Worm (Caenorhabditis elegans): ENCODE data around the gene sri-33.

DNA sequence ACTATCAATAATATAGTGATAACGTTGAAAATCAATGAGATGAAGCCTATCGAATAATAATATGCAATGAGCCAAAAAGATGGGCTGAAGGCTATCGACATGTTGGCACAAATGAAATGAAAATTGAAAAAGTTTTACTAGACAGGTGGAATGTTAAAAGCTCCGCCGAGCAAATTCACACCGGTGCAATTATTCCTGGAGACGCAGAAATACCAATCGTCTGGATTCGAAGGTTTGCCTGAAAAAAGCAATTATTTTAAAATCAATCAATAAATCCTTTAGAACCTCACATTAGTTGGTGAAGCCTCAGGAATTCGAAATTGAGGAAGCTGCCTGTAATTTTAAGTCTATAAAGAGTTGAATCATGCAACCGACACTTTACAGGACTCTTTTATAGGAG lies 2.3 kb downstream of the sri-33 start, which contains the start of gene sri-32:
- TF ChIP-seq lin-15B (tag; optimal IDR thresholded peaks at IDR 0.05) = no peak
- TF ChIP-seq unc-62 (GFP tag; optimal IDR thresholded peaks at IDR 0.05 in 1 of 2) = no peak
- TF ChIP-seq unc-62 (tag; optimal IDR thresholded peaks at IDR 0.05) = no peak
- TF ChIP-seq nhr-41 (GFP tag; IDR thresholded peaks at IDR 0.05) = no peak
- no peak for TF ChIP-seq lir-3 (tag; optimal IDR thresholded peaks at IDR 0.05)
- no peak for TF ChIP-seq daf-12 (tag; optimal IDR thresholded peaks at IDR 0.05)
- TF ChIP-seq dmd-8 (GFP tag; IDR thresholded peaks at IDR 0.05) = no peak
- TF ChIP-seq tag-97 (GFP tag; IDR thresholded peaks at IDR 0.05) = no peak
- TF ChIP-seq pqm-1 (tag; optimal IDR thresholded peaks at IDR 0.05) = no peak
- no peak for TF ChIP-seq skn-1 (tag; optimal IDR thresholded peaks at IDR 0.05)
- no peak for TF ChIP-seq mep-1 (tag; optimal IDR thresholded peaks at IDR 0.05)
- TF ChIP-seq ceh-28 (tag; optimal IDR thresholded peaks at IDR 0.05) = no peak
